Fruit fly (Drosophila melanogaster) whole organism, embryonic: Measurements from ENCODE around the gene CG13138.

Experiments
- CG11504 ChIP-seq: fragments of 200-800 bp; sonication (Bioruptor generic); optimal IDR thresholded peaks from 3 replicates; lab custom pipeline; 2019; ENCODE audit warnings: missing biosample characterization, mild to moderate bottlenecking, missing genetic modification characterization, moderate library complexity
- CG12219 ChIP-seq: fragments of 200-800 bp; sonication (Bioruptor generic); optimal IDR thresholded peaks from 3 replicates; lab custom pipeline; 2018; ENCODE audit warnings: missing biosample characterization, mild to moderate bottlenecking, missing genetic modification characterization
- CG12236 ChIP-seq: fragments of 200-800 bp; sonication (Bioruptor generic); optimal IDR thresholded peaks from 2 replicates; lab custom pipeline; 2016; ENCODE audit warnings: missing biosample characterization, missing genetic modification characterization
- CG12744 ChIP-seq: fragments of 200-800 bp; sonication (Bioruptor generic); optimal IDR thresholded peaks from 2 replicates; lab custom pipeline; 2016; ENCODE audit warnings: missing biosample characterization, missing genetic modification characterization
- CG13287 ChIP-seq: fragments of 200-800 bp; sonication (Bioruptor generic); IDR thresholded peaks from 2 replicates; pipeline ENCODE4 v1.3.6; 2022; ENCODE audit warnings: missing biosample characterization, missing genetic modification characterization; ENCODE audit not compliant: partially characterized antibody
- CG14710 ChIP-seq: fragments of 200-800 bp; sonication (Bioruptor generic); optimal IDR thresholded peaks from 3 replicates; lab custom pipeline; 2019; ENCODE audit warnings: missing biosample characterization, mild to moderate bottlenecking, missing genetic modification characterization, moderate library complexity
- CG15601 ChIP-seq: fragments of 200-800 bp; sonication (Bioruptor generic); optimal IDR thresholded peaks from 3 replicates; lab custom pipeline; 2019; ENCODE audit warnings: missing biosample characterization, mild to moderate bottlenecking, missing genetic modification characterization, moderate library complexity
- CG1603 ChIP-seq: fragments of 200-800 bp; sonication (Bioruptor generic); optimal IDR thresholded peaks from 2 replicates; lab custom pipeline; 2019; ENCODE audit warnings: missing biosample characterization, mild to moderate bottlenecking, missing genetic modification characterization, moderate library complexity
- CG18262 ChIP-seq: fragments of 200-800 bp; optimal IDR thresholded peaks from 3 replicates; lab custom pipeline; 2019; ENCODE audit warnings: missing biosample characterization, mild to moderate bottlenecking, missing genetic modification characterization, moderate library complexity
- CG2202 ChIP-seq: fragments of 200-800 bp; sonication (Bioruptor generic); optimal IDR thresholded peaks from 2 replicates; lab custom pipeline; 2018; ENCODE audit warnings: missing biosample characterization, mild to moderate bottlenecking, missing genetic modification characterization
- CG2712 ChIP-seq: fragments of 200-800 bp; optimal IDR thresholded peaks from 3 replicates; lab custom pipeline; 2019; ENCODE audit warnings: missing biosample characterization, mild to moderate bottlenecking, missing genetic modification characterization, moderate library complexity
- CG2875 ChIP-seq: fragments of 200-800 bp; sonication (Bioruptor generic); optimal IDR thresholded peaks from 2 replicates; lab custom pipeline; 2017; ENCODE audit warnings: missing biosample characterization, mild to moderate bottlenecking, missing genetic modification characterization, missing genetic modification reagents
- CG30431 ChIP-seq: fragments of 200-800 bp; sonication (Bioruptor generic); optimal IDR thresholded peaks from 2 replicates; lab custom pipeline; 2017; ENCODE audit warnings: missing biosample characterization, missing genetic modification characterization
- CG6689 ChIP-seq: fragments of 200-800 bp; sonication (Bioruptor generic); IDR thresholded peaks from 2 replicates; pipeline ENCODE4 v1.3.6; 2022; ENCODE audit warnings: missing biosample characterization, missing genetic modification characterization
- CG6854 ChIP-seq: fragments of 200-800 bp; sonication (Bioruptor generic); optimal IDR thresholded peaks from 3 replicates; lab custom pipeline; 2017; ENCODE audit warnings: missing biosample characterization, mild to moderate bottlenecking, missing genetic modification characterization
- CG7357 ChIP-seq: fragments of 200-800 bp; sonication (Bioruptor generic); IDR thresholded peaks from 3 replicates; pipeline ENCODE4 v1.3.6; 2022; ENCODE audit warnings: missing biosample characterization, missing genetic modification characterization
- CG7839 ChIP-seq: fragments of 200-800 bp; sonication (Bioruptor generic); optimal IDR thresholded peaks from 3 replicates; lab custom pipeline; 2018; ENCODE audit warnings: missing biosample characterization, mild to moderate bottlenecking, missing genetic modification characterization, moderate library complexity
- CG8388 ChIP-seq: fragments of 200-800 bp; sonication (Bioruptor generic); optimal IDR thresholded peaks from 2 replicates; lab custom pipeline; 2019; ENCODE audit warnings: missing biosample characterization, mild to moderate bottlenecking, missing genetic modification characterization, moderate library complexity
- D19B ChIP-seq: fragments of 200-800 bp; sonication (Bioruptor generic); optimal IDR thresholded peaks from 2 replicates; lab custom pipeline; 2017; ENCODE audit warnings: missing biosample characterization, mild to moderate bottlenecking, missing genetic modification characterization
- Dbx ChIP-seq: fragments of 200-800 bp; sonication (Bioruptor generic); IDR thresholded peaks from 3 replicates; pipeline ENCODE4 v1.3.6; 2022; ENCODE audit warnings: missing biosample characterization, missing genetic modification characterization
- Dip2 ChIP-seq: fragments of 200-800 bp; sonication (Bioruptor generic); IDR thresholded peaks from 2 replicates; pipeline ENCODE4 v1.3.6; 2022; ENCODE audit warnings: missing biosample characterization, missing genetic modification characterization
- Dp ChIP-seq: fragments of 200-800 bp; sonication (Bioruptor generic); optimal IDR thresholded peaks from 2 replicates; lab custom pipeline; 2018; ENCODE audit warnings: missing biosample characterization, mild to moderate bottlenecking, missing genetic modification characterization, moderate library complexity
- ERR ChIP-seq: fragments of 200-800 bp; sonication (Bioruptor generic); optimal IDR thresholded peaks from 2 replicates; lab custom pipeline; 2016; ENCODE audit warnings: missing biosample characterization, missing genetic modification characterization
- Ets65A ChIP-seq: fragments of 200-800 bp; sonication (Bioruptor generic); peaks from one replicate; lab custom pipeline; 2016; ENCODE audit warnings: missing biosample characterization, missing genetic modification characterization
- HHEX ChIP-seq: fragments of 200-800 bp; sonication (Bioruptor generic); optimal IDR thresholded peaks from 3 replicates; lab custom pipeline; 2017; ENCODE audit warnings: missing biosample characterization, mild to moderate bottlenecking, missing genetic modification characterization, missing genetic modification reagents
- HmgD ChIP-seq: fragments of 200-800 bp; sonication (Bioruptor generic); optimal IDR thresholded peaks from 3 replicates; lab custom pipeline; 2016; ENCODE audit warnings: missing biosample characterization, missing genetic modification characterization
- Hr39 ChIP-seq: fragments of >200 bp; optimal IDR thresholded peaks from 2 replicates; lab custom pipeline; 2017
- Lim3 ChIP-seq: fragments of 200-800 bp; sonication (Bioruptor generic); IDR thresholded peaks from 2 replicates; pipeline ENCODE4 v1.3.6; 2022; ENCODE audit warnings: missing biosample characterization, missing genetic modification characterization
- MESR4 ChIP-seq: fragments of 200-800 bp; sonication (Bioruptor generic); optimal IDR thresholded peaks from 2 replicates; lab custom pipeline; 2018; ENCODE audit warnings: missing biosample characterization, mild to moderate bottlenecking, missing genetic modification characterization, moderate library complexity
- MTF-1 ChIP-seq: fragments of 200-800 bp; sonication (Bioruptor generic); optimal IDR thresholded peaks from 2 replicates; lab custom pipeline; 2018; ENCODE audit warnings: missing biosample characterization, mild to moderate bottlenecking, missing genetic modification characterization, borderline replicate concordance
- Med ChIP-seq: fragments of 200-800 bp; sonication (Bioruptor generic); peaks from one replicate; lab custom pipeline; 2016; ENCODE audit warnings: missing biosample characterization, missing genetic modification characterization, mild to moderate bottlenecking, inconsistent platforms, moderate library complexity
- Nf-YB ChIP-seq: fragments of 200-800 bp; sonication (Bioruptor generic); optimal IDR thresholded peaks from 3 replicates; lab custom pipeline; 2019; ENCODE audit warnings: missing biosample characterization, mild to moderate bottlenecking, missing genetic modification characterization, moderate library complexity
- Poxn ChIP-seq: fragments of 200-800 bp; sonication (Bioruptor generic); IDR thresholded peaks from 2 replicates; pipeline ENCODE4 v1.3.6; 2022; ENCODE audit warnings: missing biosample characterization, missing genetic modification characterization
- Sin3A ChIP-seq: fragments of >200 bp; optimal IDR thresholded peaks from 2 replicates; lab custom pipeline; 2018
- ato ChIP-seq: fragments of 200-800 bp; sonication (Bioruptor generic); IDR thresholded peaks from 2 replicates; pipeline ENCODE4 v1.3.6; 2022; ENCODE audit warnings: missing biosample characterization, missing genetic modification characterization; ENCODE audit not compliant: partially characterized antibody
- az2 ChIP-seq: fragments of 200-800 bp; sonication (Bioruptor generic); optimal IDR thresholded peaks from 3 replicates; lab custom pipeline; 2016; ENCODE audit warnings: missing biosample characterization, missing genetic modification characterization
- bbx ChIP-seq: fragments of 200-800 bp; sonication (Bioruptor generic); IDR thresholded peaks from 2 replicates; pipeline ENCODE4 v1.3.6; 2022; ENCODE audit warnings: missing biosample characterization, missing genetic modification characterization; ENCODE audit not compliant: partially characterized antibody
- bowl ChIP-seq: fragments of 200-800 bp; sonication (Bioruptor generic); IDR thresholded peaks from 2 replicates; pipeline ENCODE4 v1.3.6; 2022; ENCODE audit warnings: missing biosample characterization, missing genetic modification characterization
- br ChIP-seq: fragments of >200 bp; optimal IDR thresholded peaks from 2 replicates; lab custom pipeline; 2017
- cato ChIP-seq: fragments of 200-800 bp; sonication (Bioruptor generic); optimal IDR thresholded peaks from 2 replicates; lab custom pipeline; 2016; ENCODE audit warnings: missing biosample characterization, missing genetic modification characterization, borderline replicate concordance
- crp ChIP-seq, 2 experiments: fragments of 200-800 bp; sonication (Bioruptor generic); optimal IDR thresholded peaks; 2 replicates in 1 of 2; 3 replicates in 1 of 2; lab custom pipeline; 2017; ENCODE audit warnings: missing biosample characterization in 2 of 2, missing genetic modification characterization in 2 of 2, mild to moderate bottlenecking in 1 of 2, moderate library complexity in 1 of 2
- danr ChIP-seq: fragments of 200-800 bp; sonication (Bioruptor generic); IDR thresholded peaks from 2 replicates; pipeline ENCODE4 v1.3.6; 2022; ENCODE audit warnings: missing biosample characterization, missing genetic modification characterization
- ewg ChIP-seq: fragments of 200-800 bp; sonication (Bioruptor generic); optimal IDR thresholded peaks from 3 replicates; lab custom pipeline; 2017; ENCODE audit warnings: mild to moderate bottlenecking, missing biosample characterization, missing genetic modification reagents, missing genetic modification characterization
- gcm ChIP-seq: fragments of 200-800 bp; sonication (Bioruptor generic); optimal IDR thresholded peaks from 2 replicates; lab custom pipeline; 2019; ENCODE audit warnings: missing biosample characterization, mild to moderate bottlenecking, missing genetic modification characterization, moderate library complexity
- gfzf ChIP-seq: fragments of 200-800 bp; sonication (Bioruptor generic); optimal IDR thresholded peaks from 2 replicates; lab custom pipeline; 2016; ENCODE audit warnings: missing biosample characterization, mild to moderate bottlenecking, missing genetic modification characterization, moderate library complexity
- ind ChIP-seq: fragments of 200-800 bp; sonication (Bioruptor generic); optimal IDR thresholded peaks from 3 replicates; lab custom pipeline; 2016; ENCODE audit warnings: missing biosample characterization, missing genetic modification characterization
- nmo ChIP-seq: fragments of 200-800 bp; sonication (Bioruptor generic); optimal IDR thresholded peaks from 2 replicates; lab custom pipeline; 2018; ENCODE audit warnings: missing biosample characterization, mild to moderate bottlenecking, missing genetic modification characterization, moderate library complexity
- pnt ChIP-seq: fragments of 200-800 bp; sonication (Bioruptor generic); optimal IDR thresholded peaks from 3 replicates; lab custom pipeline; 2016; ENCODE audit warnings: missing biosample characterization, missing genetic modification characterization
- sim ChIP-seq: fragments of 200-800 bp; sonication (Bioruptor generic); IDR thresholded peaks from 2 replicates; pipeline ENCODE4 v1.3.6; 2022; ENCODE audit warnings: missing biosample characterization, missing genetic modification characterization
- wor ChIP-seq: fragments of 200-800 bp; sonication (Bioruptor generic); IDR thresholded peaks from 2 replicates; pipeline ENCODE4 v1.3.6; 2022; ENCODE audit warnings: missing biosample characterization, missing genetic modification characterization

The CG13138 gene

DNA sequence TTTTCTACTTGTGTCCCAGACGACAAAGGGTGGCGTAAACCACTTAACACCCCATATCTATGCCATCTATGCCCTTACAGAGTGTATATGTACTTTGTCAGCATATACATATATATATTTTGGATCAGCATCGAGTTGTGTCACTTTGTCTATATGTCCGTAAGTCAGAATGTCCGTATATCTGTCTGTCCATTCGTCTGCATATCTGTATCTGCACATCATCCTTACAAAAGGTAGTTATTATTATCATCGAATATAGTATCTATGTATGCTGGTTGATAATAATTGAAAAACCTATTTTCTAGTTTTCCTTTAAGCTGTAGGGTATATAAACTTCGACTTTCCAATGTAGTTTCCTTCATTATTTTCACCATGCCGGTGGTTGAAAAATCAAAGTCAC, 49.3 kb upstream of the CG13138 start (continued):
- TF ChIP-seq az2 (peak; percentile 14), Nf-YB (peak; percentile 21), CG11504 (tag; lab: Kevin White, UChicago) (peak; percentile 71), MESR4 (GFP tag; lab: Kevin White, UChicago) (no peak), CG14710 (tag; lab: Kevin White, UChicago) (peak; percentile 48), nmo (GFP tag; lab: Kevin White, UChicago) (peak; percentile 29), bowl (no peak), br (lab: Kevin White, UChicago) (no peak), CG18262 (tag; lab: Kevin White, UChicago) (peak; percentile 63), CG2712 (tag; lab: Kevin White, UChicago) (peak; percentile 55), Sin3A (lab: Kevin White, UChicago) (no peak), CG7839 (no peak), CG15601 (tag; lab: Kevin White, UChicago) (peak; percentile 36), CG12219 (peak; percentile 29), CG6689 (GFP tag; lab: Robert Waterston, UW) (peak; percentile 38; the same call in 1 of the 2 replicates), CG2202 (tag; lab: Kevin White, UChicago) (peak; percentile 12), CG7357 (0 out of 3 replicates have a peak, but pooled peaks have one; percentile 17), CG2875 (GFP tag; lab: Kevin White, UChicago) (peak; percentile 18), wor (no peak), pnt (GFP tag; lab: Kevin White, UChicago) (peak; percentile 2)

DNA sequence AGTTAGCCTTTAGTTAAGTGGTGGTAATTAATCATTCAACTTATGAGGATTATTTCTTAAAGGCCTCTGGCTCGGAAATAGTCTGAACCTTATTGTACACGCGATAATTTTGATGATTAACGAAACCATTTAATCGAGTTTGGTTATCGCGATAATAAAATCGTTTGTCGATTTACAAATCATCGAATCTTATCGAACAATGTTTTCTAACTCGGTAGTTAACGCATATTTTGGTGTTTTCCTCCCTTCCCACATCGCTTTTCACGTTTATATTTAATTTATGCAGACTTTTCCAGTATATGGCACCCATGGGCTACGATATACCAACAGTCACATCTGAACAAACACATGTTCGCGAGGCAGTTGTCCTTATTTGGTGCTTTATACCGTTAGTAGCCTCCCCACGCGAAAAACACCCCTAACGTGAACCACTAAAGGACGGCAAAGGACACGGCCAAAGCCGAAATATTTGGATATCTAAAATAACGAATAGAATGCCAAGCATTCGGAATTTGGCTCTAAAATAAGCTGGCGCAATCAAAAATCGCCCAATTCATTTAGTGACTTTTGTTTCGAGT, 42.3 kb upstream of the CG13138 start, which contains the start of gene Frmd5:
Gene Frmd5, plus strand, starts transcription at position 414 of the 578 bp plus-strand sequence.
- TF ChIP-seq Poxn (GFP tag; lab: Robert Waterston, UW) (no peak), danr (GFP tag; lab: Robert Waterston, UW) (no peak), Ets65A (GFP tag; lab: Kevin White, UChicago) (no peak), gfzf (GFP tag; lab: Kevin White, UChicago) (peak; percentile 46), cato (GFP tag; lab: Kevin White, UChicago) (no peak), CG6689 (GFP tag; lab: Robert Waterston, UW) (no peak), ERR (GFP tag; lab: Kevin White, UChicago) (no peak), CG1603 (tag; lab: Kevin White, UChicago) (peak; percentile 5), ind (GFP tag; lab: Kevin White, UChicago) (no peak), bbx (GFP tag; lab: Robert Waterston, UW) (peak; percentile 37; the same call in 1 of the 2 replicates), CG18262 (tag; lab: Kevin White, UChicago) (no peak), Lim3 (no peak), CG8388 (GFP tag; lab: Kevin White, UChicago) (peak; percentile 5), CG30431 (GFP tag; lab: Kevin White, UChicago) (no peak), Med (peak; percentile 23), CG12236 (GFP tag; lab: Kevin White, UChicago) (no peak), gcm (GFP tag; lab: Kevin White, UChicago) (no peak), CG12744 (GFP tag; lab: Kevin White, UChicago) (no peak), D19B (GFP tag; lab: Kevin White, UChicago) (no peak), Hr39 (lab: Kevin White, UChicago) (no peak), crp (GFP tag; optimal IDR thresholded peaks at IDR 0.05; lab: Kevin White, UChicago) (peak in 1 of 2 experiments; percentile 54), MTF-1 (GFP tag; lab: Kevin White, UChicago) (no peak), CG13287 (GFP tag; lab: Robert Waterston, UW) (peak; percentile 62), Dp (GFP tag; lab: Kevin White, UChicago) (no peak), ato (GFP tag; lab: Robert Waterston, UW) (0 out of 2 replicates have a peak, but pooled peaks have one; percentile 29), HHEX (GFP tag; lab: Kevin White, UChicago) (no peak), HmgD (GFP tag; lab: Kevin White, UChicago) (no peak), ewg (GFP tag; lab: Kevin White, UChicago) (no peak), CG6854 (GFP tag; lab: Kevin White, UChicago) (no peak), Dbx (GFP tag; lab: Robert Waterston, UW) (no peak), sim (GFP tag; lab: Robert Waterston, UW) (no peak), Dip2 (GFP tag; lab: Robert Waterston, UW) (no peak)
